Worm (Caenorhabditis elegans) whole organism, L4 larva: ENCODE results near the gene M04D8.8.

Experiments
- F10B5.3 ChIP-seq: sonication (generic microtip); optimal IDR thresholded peaks from 2 replicates; lab custom pipeline; 2016; ENCODE audit warnings: mild to moderate bottlenecking, missing genetic modification characterization, missing compliant biosample characterization
- F37D6.2 ChIP-seq: sonication (generic microtip); optimal IDR thresholded peaks from 2 replicates; lab custom pipeline; 2016; ENCODE audit warnings: mild to moderate bottlenecking, missing genetic modification characterization, missing compliant biosample characterization
- T20F7.1 ChIP-seq: fragments of 200-800 bp; sonication (Bioruptor generic); optimal IDR thresholded peaks from 2 replicates; lab custom pipeline; 2018; ENCODE audit warnings: mild to moderate bottlenecking, missing genetic modification characterization, missing compliant biosample characterization
- Y48G9A.11 ChIP-seq: fragments of 200-800 bp; sonication (Bioruptor generic); IDR thresholded peaks from 2 replicates; pipeline ENCODE4 v1.3.6; 2022; ENCODE audit warnings: missing genetic modification reagents, missing genetic modification characterization, missing compliant biosample characterization
- Y75B8A.6 ChIP-seq: fragments of 200-800 bp; sonication (Bioruptor generic); IDR thresholded peaks from 2 replicates; pipeline ENCODE4 v1.3.6; 2022; ENCODE audit warnings: missing genetic modification reagents, missing genetic modification characterization, missing compliant biosample characterization
- ZK337.2 ChIP-seq: fragments of 200-800 bp; sonication (Bioruptor generic); IDR thresholded peaks from 2 replicates; pipeline ENCODE4 v1.3.6; 2022; ENCODE audit warnings: missing genetic modification reagents, missing genetic modification characterization, missing compliant biosample characterization
- arid-1 ChIP-seq: fragments of 200-800 bp; sonication (Bioruptor generic); conservative IDR thresholded peaks from 2 replicates; pipeline ENCODE4 v1.3.6; 2022; ENCODE audit warnings: missing genetic modification reagents, missing genetic modification characterization, missing compliant biosample characterization
- ceh-20 ChIP-seq: fragments of 200-800 bp; sonication (Bioruptor generic); IDR thresholded peaks from 2 replicates; pipeline ENCODE4 v1.3.6; 2022; ENCODE audit warnings: missing genetic modification reagents, missing genetic modification characterization, missing compliant biosample characterization
- ceh-28 ChIP-seq: fragments of 150-350 bp; optimal IDR thresholded peaks from 2 replicates; lab custom pipeline; 2014; ENCODE audit warnings: missing biosample characterization, missing genetic modification reagents, missing genetic modification characterization
- ceh-44 ChIP-seq: fragments of 200-800 bp; sonication (Bioruptor generic); IDR thresholded peaks from 2 replicates; pipeline ENCODE4 v1.3.6; 2022; ENCODE audit warnings: missing genetic modification reagents, missing genetic modification characterization, missing compliant biosample characterization
- ceh-62 ChIP-seq: sonication (generic microtip); optimal IDR thresholded peaks from 2 replicates; lab custom pipeline; 2017; ENCODE audit warnings: missing biosample characterization, missing genetic modification characterization
- daf-8 ChIP-seq: fragments of 200-800 bp; sonication (Bioruptor generic); IDR thresholded peaks from 2 replicates; pipeline ENCODE4 v1.3.6; 2022; ENCODE audit warnings: missing genetic modification characterization, missing compliant biosample characterization
- dmd-9 ChIP-seq: fragments of 200-800 bp; sonication (Bioruptor generic); IDR thresholded peaks from 2 replicates; pipeline ENCODE4 v1.3.6; 2022; ENCODE audit warnings: missing genetic modification reagents, missing genetic modification characterization, missing compliant biosample characterization
- egl-27 ChIP-seq: sonication (generic microtip); optimal IDR thresholded peaks from 3 replicates; lab custom pipeline; 2017; ENCODE audit warnings: missing biosample characterization, missing genetic modification reagents, missing genetic modification characterization
- fos-1 ChIP-seq: fragments of 150-350 bp; optimal IDR thresholded peaks from 2 replicates; lab custom pipeline; 2014; ENCODE audit warnings: missing biosample characterization, missing genetic modification characterization
- hlh-30 ChIP-seq: sonication (generic microtip); optimal IDR thresholded peaks from 2 replicates; lab custom pipeline; 2017; ENCODE audit warnings: antibody characterized with exemption, mild to moderate bottlenecking, missing genetic modification characterization, missing compliant biosample characterization; ENCODE audit not compliant: insufficient read depth
- lin-39 ChIP-seq: fragments of 150-350 bp; optimal IDR thresholded peaks from 2 replicates; lab custom pipeline; 2014; ENCODE audit warnings: missing biosample characterization, missing genetic modification reagents, missing genetic modification characterization
- lsy-2 ChIP-seq, 2 experiments: fragments of 150-350 bp in 1 of 2; sonication (generic microtip) in 1 of 2; optimal IDR thresholded peaks; 2 replicates each; lab custom pipeline; 2014 to 2017; ENCODE audit warnings: missing biosample characterization in 2 of 2, missing genetic modification characterization in 2 of 2
- mxl-2 ChIP-seq: fragments of 200-800 bp; sonication (Bioruptor generic); conservative IDR thresholded peaks from 2 replicates; pipeline ENCODE4 v1.3.6; 2022; ENCODE audit warnings: missing genetic modification reagents, missing genetic modification characterization, missing compliant biosample characterization
- nhr-102 ChIP-seq: sonication (generic microtip); optimal IDR thresholded peaks from 2 replicates; lab custom pipeline; 2016; ENCODE audit warnings: mild to moderate bottlenecking, missing genetic modification characterization, moderate library complexity, missing compliant biosample characterization
- nhr-25 ChIP-seq: sonication (generic microtip); optimal IDR thresholded peaks from 2 replicates; lab custom pipeline; 2017; ENCODE audit warnings: missing genetic modification characterization, mild to moderate bottlenecking, missing compliant biosample characterization, antibody characterized with exemption, moderate library complexity, borderline replicate concordance; ENCODE audit not compliant: insufficient read depth
- nhr-41 ChIP-seq: fragments of 200-800 bp; sonication (Bioruptor generic); IDR thresholded peaks from 2 replicates; pipeline ENCODE4 v1.3.6; 2022; ENCODE audit warnings: missing genetic modification reagents, missing genetic modification characterization, missing compliant biosample characterization
- nhr-76 ChIP-seq: fragments of 150-350 bp; optimal IDR thresholded peaks from 2 replicates; lab custom pipeline; 2014; ENCODE audit warnings: missing biosample characterization, missing genetic modification characterization
- nhr-77 ChIP-seq: fragments of 150-350 bp; optimal IDR thresholded peaks from 2 replicates; lab custom pipeline; 2014; ENCODE audit warnings: missing biosample characterization, missing genetic modification characterization
- pqm-1 ChIP-seq: sonication (generic microtip); optimal IDR thresholded peaks from 2 replicates; lab custom pipeline; 2017; ENCODE audit warnings: missing biosample characterization, missing genetic modification characterization
- sdz-12 ChIP-seq: fragments of 200-800 bp; sonication (Bioruptor generic); optimal IDR thresholded peaks from 2 replicates; lab custom pipeline; 2018; ENCODE audit warnings: mild to moderate bottlenecking, missing genetic modification characterization, missing compliant biosample characterization
- set-16 ChIP-seq: fragments of 200-800 bp; sonication (Bioruptor generic); IDR thresholded peaks from 2 replicates; pipeline ENCODE4 v1.3.6; 2022; ENCODE audit warnings: missing genetic modification reagents, missing genetic modification characterization, missing compliant biosample characterization
- snpc-1.2 ChIP-seq: fragments of 200-800 bp; sonication (Bioruptor generic); IDR thresholded peaks from 2 replicates; pipeline ENCODE4 v1.3.6; 2022; ENCODE audit warnings: missing genetic modification reagents, missing genetic modification characterization, missing compliant biosample characterization
- tra-1 ChIP-seq: fragments of 200-800 bp; sonication (Bioruptor generic); IDR thresholded peaks from 2 replicates; pipeline ENCODE4 v1.3.6; 2022; ENCODE audit warnings: missing genetic modification reagents, missing genetic modification characterization, missing compliant biosample characterization
- unc-62 ChIP-seq, 3 experiments: fragments of 150-350 bp in 1 of 3; sonication (generic microtip); optimal IDR thresholded peaks in 2 of 3; peaks in 1 of 3; 1 replicate in 1 of 3; 2 replicates in 2 of 3; lab custom pipeline; 2014 to 2017; ENCODE audit warnings: missing biosample characterization in 3 of 3, missing genetic modification characterization in 3 of 3, missing genetic modification reagents in 3 of 3, missing genotype in 1 of 3
- vab-7 ChIP-seq: fragments of 200-800 bp; sonication (Bioruptor generic); IDR thresholded peaks from 2 replicates; pipeline ENCODE4 v1.3.6; 2022; ENCODE audit warnings: missing genetic modification reagents, missing genetic modification characterization, missing compliant biosample characterization
- zfp-3 ChIP-seq: fragments of 200-800 bp; sonication (Bioruptor generic); conservative IDR thresholded peaks from 2 replicates; pipeline ENCODE4 v1.3.6; 2022; ENCODE audit warnings: missing genetic modification reagents, missing genetic modification characterization, missing compliant biosample characterization
- ztf-11 ChIP-seq: fragments of 150-350 bp; optimal IDR thresholded peaks from 2 replicates; lab custom pipeline; 2014; ENCODE audit warnings: missing biosample characterization, missing genetic modification characterization

The M04D8.8 gene

ce11 chrIII:9993535-9993934 is 40.4 kb upstream of the M04D8.8 start, which contains the start of gene C05B5.4:
Gene C05B5.4 (plus strand): TSS chrIII:9993885.
- TF ChIP-seq T20F7.1 (GFP tag; lab: Kevin White, UChicago) (no peak), unc-62 (GFP tag; optimal IDR thresholded peaks at IDR 0.05 in 1 of 2; lab: Kevin White, UChicago) (peak in 1 of 2 experiments; percentile 53), unc-62 (tag; optimal IDR thresholded peaks at IDR 0.05; lab: Kevin White, UChicago) (no peak), daf-8 (GFP tag; lab: Robert Waterston, UW) (no peak), dmd-9 (no peak)

ce11 chrIII:9997890-9998289 is 36.1 kb upstream of the M04D8.8 start, which contains the start of gene pqn-8:
Gene pqn-8 (minus strand): TSS chrIII:9997990.
- TF ChIP-seq arid-1 (GFP tag; lab: Robert Waterston, UW) (no peak), nhr-41 (GFP tag; lab: Robert Waterston, UW) (no peak), egl-27 (tag; lab: Kevin White, UChicago) (no peak), F10B5.3 (tag; lab: Kevin White, UChicago) (no peak), lsy-2 (tag; optimal IDR thresholded peaks at IDR 0.05; lab: Kevin White, UChicago) (no peak), vab-7 (GFP tag; lab: Robert Waterston, UW) (no peak), hlh-30 (tag; lab: Kevin White, UChicago) (no peak), Y48G9A.11 (no peak), nhr-25 (tag; lab: Kevin White, UChicago) (no peak), nhr-76 (tag; lab: Kevin White, UChicago) (no peak), fos-1 (tag; lab: Kevin White, UChicago) (no peak), sdz-12 (GFP tag; lab: Kevin White, UChicago) (no peak)
- TF ChIP-seq, all 104 proteins: peak for 0

ce11 chrIII:9999235-9999634 is 34.7 kb upstream of the M04D8.8 start, which contains the start of gene C05B5.17:
Gene C05B5.17 (minus strand): TSS chrIII:9999335.
- TF ChIP-seq vab-7 (GFP tag; lab: Robert Waterston, UW) (no peak), zfp-3 (GFP tag; lab: Robert Waterston, UW) (no peak), ceh-28 (tag; lab: Kevin White, UChicago) (no peak), lin-39 (tag; lab: Kevin White, UChicago) (no peak), unc-62 (GFP tag; optimal IDR thresholded peaks at IDR 0.05 in 1 of 2; lab: Kevin White, UChicago) (no peak), unc-62 (tag; optimal IDR thresholded peaks at IDR 0.05; lab: Kevin White, UChicago) (no peak)

- TF ChIP-seq mxl-2 (GFP tag; lab: Robert Waterston, UW): no peak
- TF ChIP-seq Y48G9A.11: no peak
- TF ChIP-seq egl-27 (tag; lab: Kevin White, UChicago): no peak
- no peak for TF ChIP-seq tra-1 (GFP tag; lab: Robert Waterston, UW)
- no peak for TF ChIP-seq Y75B8A.6 (GFP tag; lab: Robert Waterston, UW)
- no peak for TF ChIP-seq ceh-44 (GFP tag; lab: Robert Waterston, UW)
- TF ChIP-seq ZK337.2 (GFP tag; lab: Robert Waterston, UW): no peak
- TF ChIP-seq lin-39 (tag; lab: Kevin White, UChicago): no peak
- no peak for TF ChIP-seq ceh-62 (tag; lab: Kevin White, UChicago)
- TF ChIP-seq F37D6.2: no peak
- TF ChIP-seq ztf-11 (tag; lab: Kevin White, UChicago): no peak
- no peak for TF ChIP-seq snpc-1.2 (GFP tag; lab: Robert Waterston, UW)
- no peak for TF ChIP-seq nhr-102 (tag; lab: Kevin White, UChicago)
- no peak for TF ChIP-seq T20F7.1 (GFP tag; lab: Kevin White, UChicago)
- no peak for TF ChIP-seq set-16 (GFP tag; lab: Robert Waterston, UW)
- TF ChIP-seq pqm-1 (tag; lab: Kevin White, UChicago): no peak
- no peak for TF ChIP-seq nhr-77 (tag; lab: Kevin White, UChicago)
- no peak for TF ChIP-seq ceh-20 (GFP tag; lab: Robert Waterston, UW)
Observed at ce11 chrIII:10000428-10000827, 33.6 kb upstream of the M04D8.8 start, which contains the start of gene C05B5.2. Gene C05B5.2 (minus strand): TSS chrIII:10000528.
